Worm (Caenorhabditis elegans): ENCODE data around the gene T14B4.3.

ce11 chrII:6713832-6714342, 20.9 kb upstream of the T14B4.3 start, which contains the start of gene dpy-2:
- no peak for TF ChIP-seq ekl-4 (GFP tag; IDR thresholded peaks at IDR 0.05)
- TF ChIP-seq bed-2 (GFP tag; IDR thresholded peaks at IDR 0.05) = no peak
- TF ChIP-seq F33H1.4 (GFP tag; IDR thresholded peaks at IDR 0.05) = no peak
- no peak for TF ChIP-seq ets-4 (GFP tag; optimal IDR thresholded peaks at IDR 0.05)
- no peak for TF ChIP-seq zim-3 (tag; optimal IDR thresholded peaks at IDR 0.05)
- no peak for TF ChIP-seq dpl-1 (GFP tag; optimal IDR thresholded peaks at IDR 0.05)
- TF ChIP-seq dpff-1 (tag; optimal IDR thresholded peaks at IDR 0.05) = no peak

Measured in whole organism, young adult.